Worm (Caenorhabditis elegans) whole organism, dauer: ENCODE results near the gene ZK896.1.
"Not testable (repeated sequence)": the region's sequence is repeated elsewhere in the genome, so short reads cannot be mapped to it uniquely, and the experiment has no call there.

ENCODE experiments used
- unc-62 ChIP-seq: sonication (generic microtip); optimal IDR thresholded peaks from 2 replicates; lab custom pipeline; 2017; ENCODE audit warnings: missing biosample characterization, missing genetic modification reagents, missing genetic modification characterization

ZK896.1 gene

DNA sequence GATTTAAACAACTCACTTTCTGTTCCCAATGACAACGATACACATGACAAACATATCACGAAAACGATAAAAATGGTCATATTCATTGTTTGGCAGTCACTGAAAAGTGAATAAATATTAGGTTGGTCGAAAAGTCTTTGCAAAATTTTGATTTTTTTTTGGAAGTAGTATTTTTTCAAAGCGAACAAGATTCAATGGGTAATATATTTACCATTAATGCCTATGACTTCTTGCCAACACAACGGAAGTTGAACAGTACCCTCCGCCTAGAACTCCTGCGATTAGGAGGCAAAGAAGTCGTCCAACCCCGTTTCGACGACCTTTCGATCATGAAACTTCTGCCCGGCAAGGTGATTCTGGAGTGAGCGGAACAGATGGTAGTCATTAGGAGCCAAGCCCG, at the start of gene ZK896.1:
ZK896.1 (minus strand) TSS at position 101 of the 400 bp plus-strand sequence.
- not testable (repeated sequence) for TF ChIP-seq unc-62 (GFP tag; lab: Kevin White, UChicago)

DNA sequence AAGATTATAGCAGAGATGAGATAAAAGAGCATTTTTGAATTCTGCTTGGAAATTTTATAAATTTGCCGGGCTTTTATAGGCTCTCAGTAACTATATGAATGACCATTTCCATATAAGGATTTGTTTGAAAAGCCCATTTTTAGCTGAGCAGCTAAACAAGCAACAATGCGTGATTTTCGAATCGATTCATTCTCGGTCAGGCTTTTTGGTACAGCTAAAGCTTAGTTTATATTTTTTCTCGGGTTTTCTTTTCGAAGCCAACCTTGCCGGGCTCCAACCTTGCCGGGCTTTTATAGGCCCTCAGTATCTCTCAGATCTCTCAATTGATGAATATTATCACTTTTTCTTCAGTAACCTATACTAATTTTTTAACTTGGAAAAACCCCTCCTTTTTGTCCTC, 49.2 kb upstream of the ZK896.1 start, which contains the start of gene srlf-4:
srlf-4 (minus strand) TSS at position 101 of the 400 bp plus-strand sequence.
- TF ChIP-seq unc-62 (GFP tag; lab: Kevin White, UChicago): no peak

DNA sequence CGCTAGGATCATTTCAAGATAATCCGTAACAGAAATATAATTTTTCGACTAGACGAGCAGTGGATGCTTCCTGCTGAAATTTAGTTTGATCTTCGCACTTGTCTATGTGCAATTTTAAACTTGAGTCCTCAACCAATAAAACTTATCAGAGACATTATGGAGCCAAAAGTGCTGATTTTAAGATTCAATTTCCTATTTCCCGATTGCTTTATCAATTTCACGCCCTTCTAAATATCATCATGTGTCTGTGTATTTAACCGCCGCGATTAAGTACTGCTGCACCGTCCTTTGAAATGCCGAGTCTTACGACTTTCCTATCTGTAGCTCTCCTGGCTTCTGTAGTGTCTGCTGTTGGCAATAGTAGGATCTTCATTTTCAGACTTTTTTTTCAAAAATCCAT, 45.9 kb upstream of the ZK896.1 start, which contains the start of gene C32H11.4:
C32H11.4 (plus strand) TSS at position 238 of the 400 bp plus-strand sequence.
- no peak for TF ChIP-seq unc-62 (GFP tag; lab: Kevin White, UChicago)

DNA sequence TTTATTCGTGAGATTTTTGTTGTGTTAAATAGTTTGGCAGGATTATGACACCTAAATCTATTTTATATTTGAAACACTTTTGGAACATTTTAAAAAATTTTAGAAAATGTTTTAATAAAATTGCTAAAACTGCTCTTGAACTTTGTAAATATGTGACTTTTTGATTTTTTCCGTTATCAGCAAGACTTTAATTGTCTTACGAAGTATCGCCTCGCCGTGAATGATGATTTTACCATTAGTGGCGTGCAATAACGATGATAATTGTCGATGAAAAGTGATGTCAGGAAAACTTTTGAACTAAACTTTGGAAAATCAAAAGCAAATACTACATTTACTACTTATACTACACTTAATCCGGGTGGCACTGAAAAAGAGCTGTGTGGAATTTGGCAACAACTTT, 45.4 kb upstream of the ZK896.1 start:
- TF ChIP-seq unc-62 (GFP tag; lab: Kevin White, UChicago): no peak

DNA sequence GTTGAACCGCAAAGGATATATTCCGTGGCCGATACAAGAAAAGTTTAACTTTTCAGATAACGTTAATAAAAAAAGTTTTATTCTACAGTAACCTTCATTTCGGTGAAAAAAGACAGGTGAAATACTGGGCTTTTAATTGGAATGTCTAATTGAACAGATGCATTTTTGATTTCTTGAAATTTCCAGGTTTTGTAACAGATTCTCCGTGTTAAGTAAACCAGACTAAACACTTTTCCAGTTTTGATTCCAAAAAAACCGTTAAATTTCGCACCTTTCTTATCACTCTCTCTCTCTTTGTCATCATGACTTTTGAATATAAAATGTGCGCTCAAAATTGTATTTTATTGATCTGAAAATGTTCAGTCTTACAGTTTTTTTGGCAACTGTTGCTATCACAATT, 43.1 kb upstream of the ZK896.1 start, which contains the start of gene C32H11.3:
C32H11.3 (plus strand) TSS at position 301 of the 400 bp plus-strand sequence.
- no peak for TF ChIP-seq unc-62 (GFP tag; lab: Kevin White, UChicago)

DNA sequence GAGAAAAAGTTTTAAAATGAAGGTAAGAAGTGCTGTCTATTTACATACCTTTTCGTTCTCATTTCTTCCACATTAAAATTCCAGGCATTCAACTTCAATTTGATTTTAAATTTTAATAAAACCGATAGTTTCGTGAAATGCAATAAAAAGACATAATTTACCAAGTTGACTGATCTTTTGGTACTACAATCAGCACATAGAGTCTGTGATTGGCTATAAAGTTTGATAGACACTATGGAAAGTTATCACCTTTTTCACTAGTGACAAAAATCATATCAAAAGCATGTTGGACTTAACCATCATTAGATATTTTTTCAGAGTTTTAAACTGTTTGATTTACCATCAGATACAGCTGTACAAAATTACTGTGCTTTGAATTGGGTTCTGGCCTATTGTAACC, 40.3 kb upstream of the ZK896.1 start, which contains the start of gene srz-15:
srz-15 (plus strand) TSS at position 301 of the 400 bp plus-strand sequence.
- TF ChIP-seq unc-62 (GFP tag; lab: Kevin White, UChicago): no peak

DNA sequence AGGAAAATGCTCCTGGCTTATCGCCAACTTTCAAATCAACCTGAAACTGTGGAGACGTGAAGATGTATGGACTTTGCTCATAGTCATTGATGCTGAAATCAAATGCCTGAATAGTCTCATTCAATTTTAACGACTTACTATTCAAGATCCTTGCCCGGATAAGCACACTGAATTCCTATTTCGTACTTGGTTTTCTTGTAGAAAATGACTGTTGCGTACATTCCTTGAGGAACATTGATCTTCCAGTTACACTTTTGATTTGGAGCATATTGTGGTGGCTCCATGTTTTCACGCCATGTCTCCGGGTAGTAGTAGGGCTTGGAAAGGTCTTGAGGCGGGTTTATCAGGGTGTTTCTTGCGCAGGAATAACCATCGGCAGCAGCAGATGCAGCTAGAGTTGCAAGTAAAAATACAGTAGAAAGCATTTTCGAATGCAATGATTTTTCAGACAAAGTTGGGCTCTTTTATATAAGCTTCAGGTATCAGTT, 39.4 kb upstream of the ZK896.1 start, which contains the start of gene irg-6:
irg-6 (minus strand) TSS at position 438 of the 488 bp plus-strand sequence.
- no peak for TF ChIP-seq unc-62 (GFP tag; lab: Kevin White, UChicago)

DNA sequence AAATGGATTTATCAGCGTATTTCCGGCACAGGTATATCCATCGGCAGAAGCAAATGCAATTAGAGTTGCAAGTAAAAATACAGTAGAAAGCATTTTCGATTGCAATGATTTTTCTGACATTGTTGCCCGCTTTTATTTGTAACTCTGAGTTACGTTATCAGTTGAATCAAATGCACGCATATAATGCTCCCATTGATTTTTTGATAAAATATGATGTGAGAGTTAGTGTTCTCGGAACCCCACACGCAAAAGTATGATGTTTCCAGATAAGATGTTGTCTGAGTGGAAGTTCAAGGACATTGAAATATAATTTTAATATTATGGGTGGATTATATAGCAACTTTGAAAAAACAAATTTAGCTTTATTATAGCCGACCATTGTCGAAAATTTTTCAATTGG, 36.8 kb upstream of the ZK896.1 start, which contains the start of gene K08D8.5:
K08D8.5 (minus strand) TSS at position 140 of the 400 bp plus-strand sequence.
- TF ChIP-seq unc-62 (GFP tag; lab: Kevin White, UChicago): no peak

DNA sequence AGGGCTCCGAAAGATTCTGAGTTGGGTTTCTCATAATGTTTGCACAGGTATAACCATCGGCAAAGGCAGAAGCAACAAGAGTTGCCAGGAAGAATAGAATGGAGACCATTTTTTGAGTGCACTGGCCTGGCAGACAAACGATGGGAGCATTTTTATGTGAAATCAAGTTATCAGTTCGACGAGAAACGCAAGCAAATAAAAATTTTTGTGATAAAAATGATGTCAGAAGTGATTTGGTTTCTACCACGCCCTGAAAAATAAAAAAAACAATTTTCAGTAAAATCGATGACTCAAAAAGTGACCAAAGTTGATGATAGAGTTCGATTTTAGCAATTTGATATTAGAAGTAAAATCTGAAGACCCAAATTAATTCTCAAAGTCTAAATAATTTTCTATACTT, 34.7 kb upstream of the ZK896.1 start, which contains the start of gene K08D8.4:
K08D8.4 (minus strand) TSS at position 128 of the 400 bp plus-strand sequence.
- TF ChIP-seq unc-62 (GFP tag; lab: Kevin White, UChicago): no peak

DNA sequence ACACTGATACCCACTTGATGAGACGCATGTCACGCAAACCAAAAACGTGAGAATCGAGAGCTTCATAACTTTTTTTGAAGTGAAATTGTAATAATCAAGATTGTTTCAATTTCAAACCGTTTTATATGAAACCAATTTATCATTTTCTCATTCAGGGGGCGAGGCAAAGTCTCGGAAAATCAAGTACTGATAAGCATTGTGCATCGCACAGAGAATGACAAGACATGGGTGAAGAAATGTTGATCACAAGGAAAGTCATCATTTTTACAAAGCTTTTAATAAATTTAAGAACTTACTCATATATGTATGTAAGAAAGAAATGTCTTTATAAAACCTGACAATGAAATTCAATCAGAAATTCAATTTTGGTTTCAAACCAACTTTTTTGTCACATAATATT, 31.4 kb upstream of the ZK896.1 start, which contains the start of gene K08D8.3:
K08D8.3 (minus strand) TSS at position 131 of the 400 bp plus-strand sequence.
- TF ChIP-seq unc-62 (GFP tag; lab: Kevin White, UChicago): no peak

DNA sequence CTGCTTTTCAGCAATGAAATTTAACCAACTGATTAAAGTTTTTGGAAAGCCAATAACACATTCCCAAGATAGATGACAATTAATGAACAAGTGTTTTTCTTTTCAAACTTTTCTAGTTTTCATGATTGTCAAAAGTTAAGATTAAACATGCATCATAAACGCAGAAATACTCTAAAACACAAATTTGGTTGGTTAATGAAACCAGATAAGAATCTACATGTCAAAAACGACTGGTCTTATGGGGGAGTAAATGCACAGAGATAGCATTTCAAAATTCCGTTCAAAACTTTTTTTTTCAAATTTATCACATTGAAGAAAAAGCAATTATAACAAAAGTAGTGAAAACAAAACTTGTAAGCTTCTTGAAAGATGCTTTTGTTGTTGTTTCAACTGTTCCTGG, 28.5 kb upstream of the ZK896.1 start:
- TF ChIP-seq unc-62 (GFP tag; lab: Kevin White, UChicago): no peak

DNA sequence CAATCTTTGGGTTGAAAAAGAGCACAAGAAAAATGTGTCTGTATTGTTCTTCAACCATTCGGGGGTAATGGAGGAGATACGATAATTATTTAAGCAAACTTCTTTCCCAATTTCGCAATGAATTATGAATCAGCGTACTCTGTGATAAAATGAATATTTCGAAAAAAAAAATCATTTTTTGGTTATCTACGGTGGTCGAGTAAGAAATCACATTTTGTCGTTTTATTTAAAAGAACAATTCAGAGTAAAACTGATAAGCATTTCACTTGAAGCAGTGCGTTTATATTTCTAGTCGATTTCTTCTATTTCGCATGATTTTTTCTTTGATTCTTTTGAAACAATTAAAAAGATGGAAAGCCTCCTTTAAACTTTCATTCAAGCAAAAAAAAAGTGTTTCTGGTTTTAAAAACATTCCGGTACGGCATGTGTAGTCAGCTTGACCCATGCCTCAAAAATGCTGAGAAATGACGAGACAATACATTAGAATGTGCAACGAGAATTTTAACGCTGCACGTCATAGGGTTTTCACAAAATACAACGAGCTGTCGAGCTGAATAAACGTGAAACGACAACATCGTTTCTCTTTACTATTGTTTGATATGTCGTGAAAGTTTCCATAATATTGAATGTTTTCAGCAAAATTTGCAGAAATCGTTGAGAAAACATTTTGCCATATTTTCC, 27.4 kb upstream of the ZK896.1 start, which contains the start of gene K08D8.2:
K08D8.2 (plus strand) TSS at position 631 of the 681 bp plus-strand sequence.
- TF ChIP-seq unc-62 (GFP tag; lab: Kevin White, UChicago): no peak

DNA sequence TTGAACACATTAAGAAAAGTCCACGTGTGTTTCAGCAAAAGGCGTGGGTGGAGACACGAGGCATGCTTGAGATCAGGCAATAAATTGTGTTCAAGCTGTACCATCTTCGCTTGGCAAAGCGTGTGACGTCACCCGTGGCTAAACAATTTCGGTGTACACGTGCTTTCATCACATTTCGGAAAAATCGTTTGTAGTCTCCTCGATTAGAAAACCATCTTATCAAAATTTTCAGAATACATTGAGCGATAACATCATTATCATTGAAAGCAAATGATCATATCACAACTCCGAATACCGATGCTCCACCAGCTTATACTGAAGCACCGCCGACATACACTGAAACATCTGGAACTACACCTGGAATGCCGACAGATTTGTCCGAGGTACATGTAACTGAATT, 26.4 kb upstream of the ZK896.1 start:
- no peak for TF ChIP-seq unc-62 (GFP tag; lab: Kevin White, UChicago)

DNA sequence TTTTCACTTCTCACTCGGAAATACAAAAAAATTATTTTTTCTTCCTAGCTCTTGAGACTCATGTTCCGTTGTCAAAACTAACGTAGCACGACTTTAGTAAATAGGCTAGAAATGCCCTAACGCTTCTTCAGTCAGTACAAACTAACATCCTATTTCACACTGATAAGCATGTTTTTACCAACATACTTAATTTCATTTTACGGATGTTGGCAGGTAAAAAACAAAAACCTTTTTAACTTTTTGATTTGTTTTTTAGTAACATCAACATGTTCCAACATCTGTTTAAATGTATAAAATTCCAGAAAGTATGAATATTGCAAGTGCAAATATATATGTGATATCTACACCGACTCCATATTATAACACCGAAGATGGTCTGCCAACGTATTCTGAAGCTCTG, 25.1 kb upstream of the ZK896.1 start, which contains the start of gene K08D8.10:
K08D8.10 (plus strand) TSS at position 301 of the 400 bp plus-strand sequence.
- no peak for TF ChIP-seq unc-62 (GFP tag; lab: Kevin White, UChicago)

DNA sequence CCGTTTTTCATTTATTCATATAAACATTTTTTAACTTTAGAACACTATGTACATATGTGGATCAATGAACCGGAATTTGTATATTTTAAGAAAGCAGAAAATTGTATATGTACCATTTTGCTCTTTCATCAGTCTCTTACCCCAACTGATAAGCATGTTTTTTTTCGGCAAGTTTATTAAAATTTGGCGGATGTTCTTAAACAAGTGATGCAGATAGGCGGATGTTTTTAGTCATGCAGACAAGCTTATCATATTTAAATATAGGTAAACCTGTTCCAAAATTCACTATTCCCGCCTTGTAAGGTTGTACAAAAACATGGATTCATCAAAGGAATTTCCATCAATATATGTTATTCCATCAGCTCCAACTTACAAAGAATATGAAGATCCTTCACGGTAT, 24.2 kb upstream of the ZK896.1 start, which contains the start of gene K08D8.9:
K08D8.9 (plus strand) TSS at position 301 of the 400 bp plus-strand sequence.
- no peak for TF ChIP-seq unc-62 (GFP tag; lab: Kevin White, UChicago)

DNA sequence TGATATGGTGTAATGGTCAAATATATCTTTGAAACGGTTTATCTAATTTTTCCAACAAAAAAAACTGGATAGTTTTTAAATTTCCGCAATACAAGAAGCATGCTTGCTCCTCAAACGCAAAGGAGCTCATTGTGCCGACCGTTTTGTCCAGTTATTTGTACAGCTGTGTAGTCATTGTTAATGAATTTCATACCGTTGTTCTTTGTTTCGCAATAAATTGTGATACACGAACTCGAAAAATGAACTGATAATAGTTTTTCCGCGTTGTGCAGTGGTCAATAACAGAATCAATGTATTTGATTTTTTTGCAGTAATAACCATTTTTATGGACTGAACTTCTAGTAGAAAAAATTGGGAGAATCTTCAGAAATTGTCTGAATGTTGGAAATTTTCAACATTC, 23.7 kb upstream of the ZK896.1 start:
- no peak for TF ChIP-seq unc-62 (GFP tag; lab: Kevin White, UChicago)
